Fruit fly (Drosophila melanogaster): ENCODE results near the gene Usp12-46.

Gene Usp12-46

DNA sequence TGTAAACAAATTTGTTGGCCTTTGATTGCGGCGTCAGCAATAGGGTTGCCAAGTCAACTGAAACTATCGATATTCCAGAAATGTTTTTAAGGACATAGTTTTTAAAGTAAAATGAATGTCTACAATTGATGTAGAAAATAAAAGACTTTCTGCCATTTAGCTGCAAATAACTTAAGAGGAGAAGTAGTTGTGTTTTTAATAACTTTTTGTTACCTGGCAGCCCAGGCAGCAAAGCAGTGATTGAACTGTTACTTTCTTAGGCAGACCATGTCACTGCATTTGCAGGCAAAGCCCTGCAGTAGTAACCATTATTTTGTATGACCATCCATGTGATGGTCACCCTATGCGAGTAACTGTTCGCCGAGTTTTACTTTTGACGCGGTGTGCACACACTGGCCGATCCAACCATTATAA is at the start of gene Usp12-46, which contains the start of the genes rumi and CG7029 (continued):
- peak; percentile 83 for TF ChIP-seq CG18619 (GFP tag; optimal IDR thresholded peaks at IDR 0.05)
- TF ChIP-seq cg (GFP tag; optimal IDR thresholded peaks at IDR 0.05) = no peak
- TF ChIP-seq hb (GFP tag; IDR thresholded peaks at IDR 0.05; ENCODE audit: partially characterized antibody) = peak; percentile 64; the same call in 1 of the 3 replicates
- TF ChIP-seq CG31224 (GFP tag; IDR thresholded peaks at IDR 0.05) = peak; percentile 58; the same call in 1 of the 2 replicates
- no peak for TF ChIP-seq CG15011 (GFP tag; optimal IDR thresholded peaks at IDR 0.05)
- TF ChIP-seq toy (GFP tag; IDR thresholded peaks at IDR 0.05) = peak; percentile 63
- TF ChIP-seq CG16813 (GFP tag; IDR thresholded peaks at IDR 0.05; ENCODE audit: partially characterized antibody) = peak; percentile 81
- TF ChIP-seq Hr78 (GFP tag; optimal IDR thresholded peaks at IDR 0.05) = no peak
- peak; percentile 67 for TF ChIP-seq CG18011 (GFP tag; optimal IDR thresholded peaks at IDR 0.05)
- peak; percentile 47 for TF ChIP-seq CG8281 (tag; optimal IDR thresholded peaks at IDR 0.05)
- TF ChIP-seq Oaz (GFP tag; IDR thresholded peaks at IDR 0.05) = peak; percentile 77
- peak; percentile 81 for TF ChIP-seq Optix (GFP tag; IDR thresholded peaks at IDR 0.05)
- peak; percentile 89 for TF ChIP-seq Ets97D (GFP tag; optimal IDR thresholded peaks at IDR 0.05)
- TF ChIP-seq D (optimal IDR thresholded peaks at IDR 0.05) = no peak
- TF ChIP-seq D (GFP tag; optimal IDR thresholded peaks at IDR 0.05) = peak; percentile 69
- peak; percentile 98 for TF ChIP-seq HmgD (GFP tag; optimal IDR thresholded peaks at IDR 0.05)
- peak; percentile 82 for TF ChIP-seq Sry-δ (GFP tag; optimal IDR thresholded peaks at IDR 0.05)
- TF ChIP-seq sd (tag; optimal IDR thresholded peaks at IDR 0.05) = no peak
- no peak for TF ChIP-seq prd (optimal IDR thresholded peaks at IDR 0.05)
- TF ChIP-seq prd (GFP tag; IDR thresholded peaks at IDR 0.05) = peak; percentile 90
- TF ChIP-seq CoRest (tag; optimal IDR thresholded peaks at IDR 0.05) = peak; percentile 87
- no peak for TF ChIP-seq tap (tag; optimal IDR thresholded peaks at IDR 0.05)
- TF ChIP-seq CG7271 (tag; optimal IDR thresholded peaks at IDR 0.05) = peak; percentile 58
- peak; percentile 94 for TF ChIP-seq jumu (GFP tag; optimal IDR thresholded peaks at IDR 0.05)
- peak; percentile 89 for TF ChIP-seq CG32532 (GFP tag; IDR thresholded peaks at IDR 0.05)
- peak; percentile 86 for TF ChIP-seq Ssrp (tag; optimal IDR thresholded peaks at IDR 0.05)
- peak; percentile 44 for TF ChIP-seq Dp (GFP tag; optimal IDR thresholded peaks at IDR 0.05)
- peak; percentile 54; the same call in 1 of the 3 replicates for TF ChIP-seq sr (GFP tag; IDR thresholded peaks at IDR 0.05)
- TF ChIP-seq NFAT (GFP tag; IDR thresholded peaks at IDR 0.05) = peak; percentile 84
- TF ChIP-seq Antp (GFP tag; optimal IDR thresholded peaks at IDR 0.05) = peak; percentile 93
- peak; percentile 53; the same call in 1 of the 2 replicates for TF ChIP-seq CG11696 (GFP tag; IDR thresholded peaks at IDR 0.05)
- peak; percentile 78 for TF ChIP-seq knrl (GFP tag; IDR thresholded peaks at IDR 0.05; ENCODE audit: partially characterized antibody)
- peak; percentile 78 for TF ChIP-seq nerfin-1 (tag; optimal IDR thresholded peaks at IDR 0.05)
- peak; percentile 74 for TF ChIP-seq CrebB (tag; optimal IDR thresholded peaks at IDR 0.05)
- TF ChIP-seq CG34224 (GFP tag; IDR thresholded peaks at IDR 0.05; ENCODE audit: partially characterized antibody) = peak; percentile 81
- TF ChIP-seq org-1 (GFP tag; optimal IDR thresholded peaks at IDR 0.05) = peak; percentile 66
- peak; percentile 75 for TF ChIP-seq luna (GFP tag; optimal IDR thresholded peaks at IDR 0.05)
- TF ChIP-seq tgo (GFP tag; IDR thresholded peaks at IDR 0.05) = peak; percentile 80
- TF ChIP-seq CG10321 (GFP tag; IDR thresholded peaks at IDR 0.05) = peak; percentile 62
- TF ChIP-seq Usf (GFP tag; optimal IDR thresholded peaks at IDR 0.05) = peak; percentile 70
- TF ChIP-seq zen2 (GFP tag; IDR thresholded peaks at IDR 0.05; ENCODE audit: partially characterized antibody) = peak; percentile 49; the same call in 1 of the 3 replicates
- peak; percentile 89 for TF ChIP-seq ken (GFP tag; IDR thresholded peaks at IDR 0.05)
- 0 out of 3 replicates have a peak, but pooled peaks have one; percentile 62 for TF ChIP-seq CG7963 (GFP tag; IDR thresholded peaks at IDR 0.05; ENCODE audit: partially characterized antibody)
- TF ChIP-seq abd-A (tag; optimal IDR thresholded peaks at IDR 0.05) = no peak
- TF ChIP-seq CG14050 (GFP tag; IDR thresholded peaks at IDR 0.05) = peak; percentile 88
- peak; percentile 90 for TF ChIP-seq Camta (GFP tag; optimal IDR thresholded peaks at IDR 0.05)
- no peak for TF ChIP-seq corto (GFP tag; optimal IDR thresholded peaks at IDR 0.05)
- TF ChIP-seq CG18764 (GFP tag; optimal IDR thresholded peaks at IDR 0.05) = peak; percentile 68
- TF ChIP-seq sisA (GFP tag; IDR thresholded peaks at IDR 0.05) = peak; percentile 85
- TF ChIP-seq Dll (GFP tag; IDR thresholded peaks at IDR 0.05; ENCODE audit: partially characterized antibody) = peak; percentile 89

Measured in whole organism, embryonic.